Worm (Caenorhabditis elegans) whole organism, L4 larva: ENCODE results near the gene Y51A2D.13.

Experiments
- F26F4.8 ChIP-seq: fragments of 200-800 bp; sonication (Bioruptor generic); conservative IDR thresholded peaks from 2 replicates; pipeline ENCODE4 v1.3.6; 2022; ENCODE audit warnings: missing genetic modification characterization, missing compliant biosample characterization
- F44E2.7 ChIP-seq: fragments of 200-800 bp; sonication (Bioruptor generic); IDR thresholded peaks from 2 replicates; pipeline ENCODE4 v2.1.2; 2022; ENCODE audit warnings: missing genetic modification characterization, missing compliant biosample characterization
- F49E8.2 ChIP-seq: sonication (generic microtip); optimal IDR thresholded peaks from 2 replicates; lab custom pipeline; 2016; ENCODE audit warnings: missing compliant biosample characterization, mild to moderate bottlenecking, missing genetic modification characterization, borderline replicate concordance
- T26A8.4 ChIP-seq: fragments of 200-800 bp; sonication (Bioruptor generic); IDR thresholded peaks from 2 replicates; pipeline ENCODE4 v1.3.6; 2022; ENCODE audit warnings: missing genetic modification characterization, missing compliant biosample characterization
- Y105C5A.15 ChIP-seq: fragments of 200-800 bp; sonication (Bioruptor generic); IDR thresholded peaks from 2 replicates; pipeline ENCODE4 v1.3.6; 2022; ENCODE audit warnings: missing genetic modification characterization, missing compliant biosample characterization
- aly-2 ChIP-seq: sonication (generic microtip); optimal IDR thresholded peaks from 2 replicates; lab custom pipeline; 2018; ENCODE audit warnings: missing biosample characterization, missing genetic modification characterization
- ceh-20 ChIP-seq: fragments of 200-800 bp; sonication (Bioruptor generic); IDR thresholded peaks from 2 replicates; pipeline ENCODE4 v1.3.6; 2022; ENCODE audit warnings: missing genetic modification reagents, missing genetic modification characterization, missing compliant biosample characterization
- ceh-28 ChIP-seq: fragments of 150-350 bp; optimal IDR thresholded peaks from 2 replicates; lab custom pipeline; 2014; ENCODE audit warnings: missing biosample characterization, missing genetic modification reagents, missing genetic modification characterization
- ceh-32 ChIP-seq: sonication (generic microtip); optimal IDR thresholded peaks from 2 replicates; lab custom pipeline; 2016; ENCODE audit warnings: mild to moderate bottlenecking, missing genetic modification characterization, missing compliant biosample characterization; ENCODE audit not compliant: poor library complexity
- ceh-44 ChIP-seq: fragments of 200-800 bp; sonication (Bioruptor generic); IDR thresholded peaks from 2 replicates; pipeline ENCODE4 v1.3.6; 2022; ENCODE audit warnings: missing genetic modification reagents, missing genetic modification characterization, missing compliant biosample characterization
- ces-1 ChIP-seq: fragments of 150-350 bp; sonication (generic microtip); optimal IDR thresholded peaks from 4 replicates; lab custom pipeline; 2014; ENCODE audit warnings: missing biosample characterization, missing genetic modification reagents, missing genetic modification characterization
- cey-2 ChIP-seq: sonication (generic microtip); optimal IDR thresholded peaks from 3 replicates; lab custom pipeline; 2017; ENCODE audit warnings: missing genetic modification characterization, mild to moderate bottlenecking, missing compliant biosample characterization, antibody characterized with exemption, borderline replicate concordance; ENCODE audit not compliant: insufficient read depth
- daf-19 ChIP-seq: fragments of 200-800 bp; sonication (Bioruptor generic); conservative IDR thresholded peaks from 2 replicates; pipeline ENCODE4 v1.3.6; 2022; ENCODE audit warnings: missing genetic modification characterization, missing compliant biosample characterization
- dmd-6 ChIP-seq: fragments of 200-800 bp; sonication (Bioruptor generic); IDR thresholded peaks from 2 replicates; pipeline ENCODE4 v1.3.6; 2022; ENCODE audit warnings: missing genetic modification reagents, missing genetic modification characterization, missing compliant biosample characterization
- egl-43 ChIP-seq: fragments of 200-800 bp; sonication (Bioruptor generic); IDR thresholded peaks from 2 replicates; pipeline ENCODE4 v1.3.6; 2022; ENCODE audit warnings: missing genetic modification reagents, missing genetic modification characterization, missing compliant biosample characterization
- fkh-10 ChIP-seq: fragments of 150-350 bp; optimal IDR thresholded peaks from 2 replicates; lab custom pipeline; 2014; ENCODE audit warnings: missing biosample characterization, missing genetic modification reagents, missing genetic modification characterization
- gei-8 ChIP-seq: fragments of 200-800 bp; sonication (Bioruptor generic); optimal IDR thresholded peaks from 2 replicates; lab custom pipeline; 2018; ENCODE audit warnings: mild to moderate bottlenecking, missing genetic modification characterization, missing compliant biosample characterization
- hif-1 ChIP-seq, 2 experiments: sonication (generic microtip); optimal IDR thresholded peaks; 2 replicates each; lab custom pipeline; 2016 to 2017; ENCODE audit warnings: missing compliant biosample characterization in 2 of 2, missing genetic modification characterization in 2 of 2, missing genetic modification reagents in 2 of 2, missing genotype in 2 of 2, mild to moderate bottlenecking in 1 of 2
- hlh-11 ChIP-seq: fragments of 200-800 bp; sonication (Bioruptor generic); optimal IDR thresholded peaks from 2 replicates; lab custom pipeline; 2018; ENCODE audit warnings: mild to moderate bottlenecking, missing genetic modification characterization, missing compliant biosample characterization
- hmg-1.1 ChIP-seq: fragments of 200-800 bp; sonication (Bioruptor generic); IDR thresholded peaks from 2 replicates; pipeline ENCODE4 v1.3.6; 2022; ENCODE audit warnings: missing genetic modification reagents, missing genetic modification characterization, missing compliant biosample characterization
- lin-15B ChIP-seq: fragments of 150-350 bp; sonication (generic microtip); optimal IDR thresholded peaks from 3 replicates; lab custom pipeline; 2014; ENCODE audit warnings: missing biosample characterization, missing genetic modification characterization
- lin-38 ChIP-seq: fragments of 200-800 bp; sonication (Bioruptor generic); IDR thresholded peaks from 2 replicates; pipeline ENCODE4 v1.3.6; 2022; ENCODE audit warnings: missing genetic modification reagents, missing genetic modification characterization, missing compliant biosample characterization
- lin-39 ChIP-seq: fragments of 150-350 bp; optimal IDR thresholded peaks from 2 replicates; lab custom pipeline; 2014; ENCODE audit warnings: missing biosample characterization, missing genetic modification reagents, missing genetic modification characterization
- lsy-2 ChIP-seq, 2 experiments: fragments of 150-350 bp in 1 of 2; sonication (generic microtip) in 1 of 2; optimal IDR thresholded peaks; 2 replicates each; lab custom pipeline; 2014 to 2017; ENCODE audit warnings: missing biosample characterization in 2 of 2, missing genetic modification characterization in 2 of 2
- madf-9 ChIP-seq: fragments of 200-800 bp; sonication (Bioruptor generic); conservative IDR thresholded peaks from 2 replicates; pipeline ENCODE4 v1.3.6; 2022; ENCODE audit warnings: missing genetic modification reagents, missing genetic modification characterization, missing compliant biosample characterization
- mdt-29 ChIP-seq: fragments of 200-800 bp; sonication (Bioruptor generic); IDR thresholded peaks from 2 replicates; pipeline ENCODE4 v1.3.6; 2022; ENCODE audit warnings: missing genetic modification reagents, missing genetic modification characterization, missing compliant biosample characterization
- mes-2 ChIP-seq: sonication (generic microtip); optimal IDR thresholded peaks from 2 replicates; lab custom pipeline; 2016; ENCODE audit warnings: missing genotype, mild to moderate bottlenecking, missing genetic modification characterization, missing compliant biosample characterization; ENCODE audit not compliant: poor library complexity, severe bottlenecking
- mxl-2 ChIP-seq: fragments of 200-800 bp; sonication (Bioruptor generic); conservative IDR thresholded peaks from 2 replicates; pipeline ENCODE4 v1.3.6; 2022; ENCODE audit warnings: missing genetic modification reagents, missing genetic modification characterization, missing compliant biosample characterization
- mxl-3 ChIP-seq: fragments of 200-800 bp; sonication (Bioruptor generic); optimal IDR thresholded peaks from 2 replicates; lab custom pipeline; 2018; ENCODE audit warnings: mild to moderate bottlenecking, missing genetic modification characterization, missing compliant biosample characterization
- nhr-102 ChIP-seq: sonication (generic microtip); optimal IDR thresholded peaks from 2 replicates; lab custom pipeline; 2016; ENCODE audit warnings: mild to moderate bottlenecking, missing genetic modification characterization, moderate library complexity, missing compliant biosample characterization
- nhr-25 ChIP-seq: sonication (generic microtip); optimal IDR thresholded peaks from 2 replicates; lab custom pipeline; 2017; ENCODE audit warnings: missing genetic modification characterization, mild to moderate bottlenecking, missing compliant biosample characterization, antibody characterized with exemption, moderate library complexity, borderline replicate concordance; ENCODE audit not compliant: insufficient read depth
- nhr-28 ChIP-seq: fragments of 150-350 bp; optimal IDR thresholded peaks from 2 replicates; lab custom pipeline; 2014; ENCODE audit warnings: missing biosample characterization, missing genetic modification characterization
- nhr-6 ChIP-seq: fragments of 150-350 bp; optimal IDR thresholded peaks from 2 replicates; lab custom pipeline; 2014; ENCODE audit warnings: missing biosample characterization, missing genetic modification characterization
- nhr-77 ChIP-seq: fragments of 150-350 bp; optimal IDR thresholded peaks from 2 replicates; lab custom pipeline; 2014; ENCODE audit warnings: missing biosample characterization, missing genetic modification characterization
- pha-4 ChIP-seq, 2 experiments: fragments of 150-350 bp in 1 of 2; fragments of 200-800 bp in 1 of 2; sonication (Bioruptor generic) in 1 of 2; IDR thresholded peaks in 1 of 2; optimal IDR thresholded peaks in 1 of 2; 2 replicates each; pipeline versions ENCODE4 v1.3.6 to Lab custom; 2014 to 2022; ENCODE audit warnings: missing genetic modification characterization in 2 of 2, missing genetic modification reagents in 2 of 2, missing biosample characterization in 1 of 2, missing compliant biosample characterization in 1 of 2
- pqm-1 ChIP-seq: sonication (generic microtip); optimal IDR thresholded peaks from 2 replicates; lab custom pipeline; 2017; ENCODE audit warnings: missing biosample characterization, missing genetic modification characterization
- rbr-2 ChIP-seq: sonication (generic microtip); optimal IDR thresholded peaks from 2 replicates; lab custom pipeline; 2016; ENCODE audit warnings: missing genotype, missing genetic modification characterization, missing compliant biosample characterization
- set-16 ChIP-seq: fragments of 200-800 bp; sonication (Bioruptor generic); IDR thresholded peaks from 2 replicates; pipeline ENCODE4 v1.3.6; 2022; ENCODE audit warnings: missing genetic modification reagents, missing genetic modification characterization, missing compliant biosample characterization
- snpc-1.2 ChIP-seq: fragments of 200-800 bp; sonication (Bioruptor generic); IDR thresholded peaks from 2 replicates; pipeline ENCODE4 v1.3.6; 2022; ENCODE audit warnings: missing genetic modification reagents, missing genetic modification characterization, missing compliant biosample characterization
- snpc-4 ChIP-seq: fragments of 150-350 bp; optimal IDR thresholded peaks from 2 replicates; lab custom pipeline; 2014; ENCODE audit warnings: missing biosample characterization, missing genetic modification characterization
- tra-1 ChIP-seq: fragments of 200-800 bp; sonication (Bioruptor generic); IDR thresholded peaks from 2 replicates; pipeline ENCODE4 v1.3.6; 2022; ENCODE audit warnings: missing genetic modification reagents, missing genetic modification characterization, missing compliant biosample characterization
- unc-39 ChIP-seq: sonication (generic microtip); optimal IDR thresholded peaks from 2 replicates; lab custom pipeline; 2017; ENCODE audit warnings: missing biosample characterization, missing genetic modification characterization
- unc-62 ChIP-seq, 3 experiments: fragments of 150-350 bp in 1 of 3; sonication (generic microtip); optimal IDR thresholded peaks in 2 of 3; peaks in 1 of 3; 1 replicate in 1 of 3; 2 replicates in 2 of 3; lab custom pipeline; 2014 to 2017; ENCODE audit warnings: missing biosample characterization in 3 of 3, missing genetic modification characterization in 3 of 3, missing genetic modification reagents in 3 of 3, missing genotype in 1 of 3
- vab-7 ChIP-seq: fragments of 200-800 bp; sonication (Bioruptor generic); IDR thresholded peaks from 2 replicates; pipeline ENCODE4 v1.3.6; 2022; ENCODE audit warnings: missing genetic modification reagents, missing genetic modification characterization, missing compliant biosample characterization
- zag-1 ChIP-seq: fragments of 150-350 bp; optimal IDR thresholded peaks from 2 replicates; lab custom pipeline; 2014; ENCODE audit warnings: missing biosample characterization, missing genetic modification characterization
- zfp-2 ChIP-seq: sonication (generic microtip); optimal IDR thresholded peaks from 2 replicates; lab custom pipeline; 2016; ENCODE audit warnings: mild to moderate bottlenecking, missing genetic modification characterization, missing compliant biosample characterization
- zip-11 ChIP-seq: fragments of 200-800 bp; sonication (Bioruptor generic); IDR thresholded peaks from 2 replicates; pipeline ENCODE4 v1.3.6; 2022; ENCODE audit warnings: missing genetic modification characterization, missing compliant biosample characterization
- zip-2 ChIP-seq: fragments of 150-350 bp; optimal IDR thresholded peaks from 2 replicates; lab custom pipeline; 2014; ENCODE audit warnings: missing biosample characterization, missing genetic modification characterization
- ztf-11 ChIP-seq: fragments of 150-350 bp; optimal IDR thresholded peaks from 2 replicates; lab custom pipeline; 2014; ENCODE audit warnings: missing biosample characterization, missing genetic modification characterization

The Y51A2D.13 gene

ce11 chrV:18614498-18614897 lies 34.9 kb upstream of the Y51A2D.13 start:
- TF ChIP-seq hif-1 (tag; optimal IDR thresholded peaks at IDR 0.05; lab: Kevin White, UChicago) (peak in 1 of 2 experiments; percentile 53), snpc-1.2 (GFP tag; lab: Robert Waterston, UW) (no peak), ceh-28 (tag; lab: Kevin White, UChicago) (peak; percentile 20), unc-62 (GFP tag; optimal IDR thresholded peaks at IDR 0.05 in 1 of 2; lab: Kevin White, UChicago) (peak in 1 of 2 experiments; percentile 99), unc-62 (tag; optimal IDR thresholded peaks at IDR 0.05; lab: Kevin White, UChicago) (no peak), fkh-10 (GFP tag; lab: Kevin White, UChicago) (no peak), ceh-44 (no peak), T26A8.4 (GFP tag; lab: Robert Waterston, UW) (peak; percentile 52; the same call in 1 of the 2 replicates), mxl-3 (peak; percentile 79), nhr-28 (tag; lab: Kevin White, UChicago) (peak; percentile 84), nhr-77 (tag; lab: Kevin White, UChicago) (peak; percentile 63), hlh-11 (peak; percentile 93), egl-43 (GFP tag; lab: Robert Waterston, UW) (no peak), zfp-2 (tag; lab: Kevin White, UChicago) (no peak), madf-9 (GFP tag; lab: Robert Waterston, UW) (no peak), zip-2 (tag; lab: Kevin White, UChicago) (no peak), tra-1 (GFP tag; lab: Robert Waterston, UW) (no peak), nhr-25 (tag; lab: Kevin White, UChicago) (peak; percentile 12), unc-39 (tag; lab: Kevin White, UChicago) (no peak), vab-7 (no peak), mes-2 (tag; lab: Kevin White, UChicago) (no peak), rbr-2 (peak; percentile 40), pqm-1 (tag; lab: Kevin White, UChicago) (peak; percentile 43), zip-11 (GFP tag; lab: Robert Waterston, UW) (no peak), ces-1 (GFP tag; lab: Kevin White, UChicago) (no peak), dmd-6 (GFP tag; lab: Robert Waterston, UW) (peak; percentile 75), lin-39 (tag; lab: Kevin White, UChicago) (no peak), F49E8.2 (no peak), daf-19 (no peak), lin-38 (GFP tag; lab: Robert Waterston, UW) (peak; percentile 16; the same call in 1 of the 2 replicates), ztf-11 (no peak), snpc-4 (tag; lab: Kevin White, UChicago) (no peak), set-16 (GFP tag; lab: Robert Waterston, UW) (no peak), nhr-6 (peak; percentile 66), ceh-32 (tag; lab: Kevin White, UChicago) (no peak), gei-8 (no peak), ceh-20 (GFP tag; lab: Robert Waterston, UW) (peak; percentile 53; the same call in 1 of the 2 replicates), nhr-102 (tag; lab: Kevin White, UChicago) (peak; percentile 15), F26F4.8 (GFP tag; lab: Robert Waterston, UW) (no peak), hmg-1.1 (peak; percentile 68; the same call in 1 of the 2 replicates), aly-2 (tag; lab: Kevin White, UChicago) (no peak), cey-2 (tag; lab: Kevin White, UChicago) (no peak), mxl-2 (GFP tag; lab: Robert Waterston, UW) (no peak), Y105C5A.15 (GFP tag; lab: Robert Waterston, UW) (no peak), pha-4 (GFP tag; IDR thresholded peaks at IDR 0.05; lab: Robert Waterston, UW) (peak; percentile 60), pha-4 (tag; optimal IDR thresholded peaks at IDR 0.05; lab: Kevin White, UChicago) (no peak), lsy-2 (tag; optimal IDR thresholded peaks at IDR 0.05; lab: Kevin White, UChicago) (peak in 1 of 2 experiments; percentile 60), zag-1 (tag; lab: Kevin White, UChicago) (no peak), F44E2.7 (GFP tag; lab: Robert Waterston, UW) (no peak), lin-15B (tag; lab: Kevin White, UChicago) (no peak), mdt-29 (GFP tag; lab: Robert Waterston, UW) (no peak)
